Worm (Caenorhabditis elegans): ENCODE results near the gene oac-54.

DNA sequence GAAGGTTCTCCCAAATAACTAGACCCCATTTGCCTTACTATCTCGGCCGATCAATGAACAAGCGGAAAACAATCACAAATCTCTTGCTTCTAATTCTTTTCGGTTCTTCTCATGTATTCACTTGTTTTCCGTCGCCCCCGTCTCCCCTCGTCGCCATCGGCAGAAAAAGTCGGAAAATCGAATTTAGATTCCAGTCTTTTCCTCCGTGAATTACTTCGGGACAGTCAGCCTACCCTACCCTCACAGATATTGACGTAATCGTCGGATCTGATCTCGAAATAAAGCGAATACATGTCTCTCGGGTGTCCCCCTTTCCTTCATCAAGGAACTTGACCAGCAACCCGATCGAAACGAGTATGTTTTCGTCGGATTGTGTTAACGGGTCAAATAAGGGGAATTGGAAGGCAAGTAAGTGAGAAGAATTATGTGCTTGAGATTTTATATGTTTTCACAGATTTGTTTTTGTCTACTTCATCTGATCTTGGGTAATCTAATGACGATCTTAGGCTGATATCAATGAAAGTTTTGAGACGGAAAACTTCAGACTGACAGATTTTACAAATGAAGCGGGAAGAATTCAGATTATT is 32.7 kb downstream of the oac-54 start:
- no peak for TF ChIP-seq sea-2 (GFP tag; optimal IDR thresholded peaks at IDR 0.05)
- no peak for TF ChIP-seq zag-1 (tag; optimal IDR thresholded peaks at IDR 0.05)
- TF ChIP-seq nhr-25 (tag; optimal IDR thresholded peaks at IDR 0.05): no peak
- no peak for TF ChIP-seq unc-39 (tag; optimal IDR thresholded peaks at IDR 0.05)
- TF ChIP-seq nhr-76 (tag; optimal IDR thresholded peaks at IDR 0.05): no peak
- TF ChIP-seq ztf-11 (tag; optimal IDR thresholded peaks at IDR 0.05): no peak
- TF ChIP-seq ZK546.5 (tag; optimal IDR thresholded peaks at IDR 0.05): no peak

Data from whole organism, L3 larva.